Worm (Caenorhabditis elegans) whole organism, dauer: Measurements from ENCODE around the gene C35D6.4.

ENCODE experiments used
- unc-62 ChIP-seq: sonication (generic microtip); optimal IDR thresholded peaks from 2 replicates; lab custom pipeline; 2017; ENCODE audit warnings: missing biosample characterization, missing genetic modification reagents, missing genetic modification characterization

C35D6.4 gene

DNA sequence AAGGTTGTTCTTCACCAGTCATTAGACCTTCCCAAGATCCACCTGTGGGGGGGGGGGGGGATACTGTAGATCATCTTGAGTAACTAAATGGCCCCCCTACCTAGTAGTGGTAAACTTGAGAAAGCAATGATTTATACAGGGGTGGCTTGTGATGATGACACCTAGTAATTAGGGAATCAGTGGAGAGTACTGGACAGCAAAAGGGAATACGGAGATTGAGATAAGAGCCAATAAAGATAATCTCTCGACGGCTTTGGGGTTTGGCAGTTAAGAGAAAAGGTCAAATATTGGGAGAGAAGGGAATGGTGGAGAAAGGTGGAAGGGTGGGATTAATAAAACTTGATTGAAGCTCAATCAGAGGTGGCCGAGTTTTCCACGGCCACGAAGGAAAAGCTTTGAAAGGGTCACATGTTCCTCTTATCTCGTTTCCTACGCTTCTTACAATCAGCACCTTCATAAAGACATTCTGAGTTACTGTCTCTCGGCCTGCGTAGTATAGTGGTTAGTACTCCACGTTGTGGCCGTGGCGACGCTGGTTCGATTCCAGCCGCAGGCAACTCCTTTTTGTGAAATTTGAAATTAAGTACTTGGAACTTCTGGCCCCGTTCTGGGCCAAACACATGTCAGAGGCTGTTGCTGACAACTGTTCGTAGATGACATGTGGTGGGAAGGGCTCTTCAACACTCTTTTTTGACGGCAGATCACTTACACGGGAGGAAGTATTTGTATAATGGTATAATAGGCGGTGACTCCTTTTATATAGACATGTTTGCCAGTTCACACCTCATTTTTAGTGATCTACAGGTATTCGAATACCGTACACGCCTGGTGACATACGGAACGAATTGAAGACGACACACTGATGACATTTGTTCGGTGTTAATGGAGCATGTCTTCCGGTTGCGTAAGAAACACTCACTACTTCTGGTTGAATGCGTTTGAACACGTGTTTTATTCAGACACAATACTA, 49.9 kb downstream of the C35D6.4 start:
- TF ChIP-seq unc-62 (GFP tag; lab: Kevin White, UChicago) = no peak
